Fruit fly (Drosophila melanogaster) whole organism, embryonic: ENCODE results near the gene fbl.

ENCODE experiments used
- B-H2 ChIP-seq: fragments of 200-800 bp; sonication (Bioruptor generic); optimal IDR thresholded peaks from 2 replicates; lab custom pipeline; 2018; ENCODE audit warnings: missing biosample characterization, mild to moderate bottlenecking, missing genetic modification characterization
- CG10366 ChIP-seq: fragments of 200-800 bp; sonication (Bioruptor generic); IDR thresholded peaks from 2 replicates; pipeline ENCODE4 v1.3.6; 2022; ENCODE audit warnings: missing biosample characterization, missing genetic modification characterization
- CG11504 ChIP-seq: fragments of 200-800 bp; sonication (Bioruptor generic); optimal IDR thresholded peaks from 3 replicates; lab custom pipeline; 2019; ENCODE audit warnings: missing biosample characterization, mild to moderate bottlenecking, missing genetic modification characterization, moderate library complexity
- CG1233 ChIP-seq: fragments of 200-800 bp; sonication (Bioruptor generic); optimal IDR thresholded peaks from 4 replicates; lab custom pipeline; 2018; ENCODE audit warnings: missing biosample characterization, mild to moderate bottlenecking, missing genetic modification characterization
- CG14014 ChIP-seq: fragments of 200-800 bp; sonication (Bioruptor generic); IDR thresholded peaks from 2 replicates; pipeline ENCODE4 v1.3.6; 2022; ENCODE audit warnings: missing biosample characterization, missing genetic modification characterization
- CG17385 ChIP-seq: fragments of 200-800 bp; sonication (Bioruptor generic); optimal IDR thresholded peaks from 3 replicates; lab custom pipeline; 2018; ENCODE audit warnings: missing biosample characterization, mild to moderate bottlenecking, missing genetic modification characterization
- CG17612 ChIP-seq: fragments of 200-800 bp; sonication (Bioruptor generic); IDR thresholded peaks from 2 replicates; pipeline ENCODE4 v1.3.6; 2022; ENCODE audit warnings: missing biosample characterization, missing genetic modification characterization
- CG2120 ChIP-seq: fragments of 200-800 bp; sonication (Bioruptor generic); optimal IDR thresholded peaks from 3 replicates; lab custom pipeline; 2016; ENCODE audit warnings: missing biosample characterization, missing genetic modification characterization
- CG2202 ChIP-seq: fragments of 200-800 bp; sonication (Bioruptor generic); optimal IDR thresholded peaks from 2 replicates; lab custom pipeline; 2018; ENCODE audit warnings: missing biosample characterization, mild to moderate bottlenecking, missing genetic modification characterization
- CG3065 ChIP-seq: fragments of 200-800 bp; sonication (Bioruptor generic); optimal IDR thresholded peaks from 2 replicates; lab custom pipeline; 2016; ENCODE audit warnings: missing biosample characterization, missing genetic modification characterization
- CG4424 ChIP-seq: fragments of 200-800 bp; sonication (Bioruptor generic); optimal IDR thresholded peaks from 3 replicates; lab custom pipeline; 2016; ENCODE audit warnings: missing biosample characterization, missing genetic modification characterization
- CG4820 ChIP-seq: fragments of 200-800 bp; sonication (Bioruptor generic); optimal IDR thresholded peaks from 3 replicates; lab custom pipeline; 2016; ENCODE audit warnings: missing biosample characterization, missing genetic modification characterization
- CG7357 ChIP-seq: fragments of 200-800 bp; sonication (Bioruptor generic); IDR thresholded peaks from 3 replicates; pipeline ENCODE4 v1.3.6; 2022; ENCODE audit warnings: missing biosample characterization, missing genetic modification characterization
- CG7786 ChIP-seq: fragments of 200-800 bp; sonication (Bioruptor generic); optimal IDR thresholded peaks from 2 replicates; lab custom pipeline; 2016; ENCODE audit warnings: missing biosample characterization, missing genetic modification characterization
- CG7963 ChIP-seq: fragments of 200-800 bp; sonication (Bioruptor generic); IDR thresholded peaks from 3 replicates; pipeline ENCODE4 v1.3.6; 2022; ENCODE audit warnings: missing biosample characterization, missing genetic modification characterization; ENCODE audit not compliant: partially characterized antibody
- CG8359 ChIP-seq: fragments of 200-800 bp; sonication (Bioruptor generic); optimal IDR thresholded peaks from 2 replicates; lab custom pipeline; 2017; ENCODE audit warnings: missing biosample characterization, mild to moderate bottlenecking, missing genetic modification characterization, borderline replicate concordance
- CG8944 ChIP-seq: fragments of 200-800 bp; sonication (Bioruptor generic); optimal IDR thresholded peaks from 3 replicates; lab custom pipeline; 2016; ENCODE audit warnings: missing biosample characterization, missing genetic modification characterization
- CHES-1-like ChIP-seq: fragments of 200-800 bp; sonication (Bioruptor generic); optimal IDR thresholded peaks from 2 replicates; lab custom pipeline; 2016; ENCODE audit warnings: missing biosample characterization, missing genetic modification characterization
- Chrac-16 ChIP-seq: fragments of 200-800 bp; sonication (Bioruptor generic); optimal IDR thresholded peaks from 3 replicates; lab custom pipeline; 2016; ENCODE audit warnings: missing biosample characterization, missing genetic modification characterization
- D ChIP-seq, 2 experiments: fragments of 200-800 bp in 1 of 2; fragments of >200 bp in 1 of 2; sonication (Bioruptor generic) in 1 of 2; optimal IDR thresholded peaks; 2 replicates in 1 of 2; 3 replicates in 1 of 2; lab custom pipeline; 2017; ENCODE audit warnings: mild to moderate bottlenecking in 1 of 2, missing biosample characterization in 1 of 2, missing genetic modification characterization in 1 of 2, missing genetic modification reagents in 1 of 2
- D19A ChIP-seq: fragments of 200-800 bp; optimal IDR thresholded peaks from 3 replicates; lab custom pipeline; 2019; ENCODE audit warnings: missing biosample characterization, mild to moderate bottlenecking, missing genetic modification characterization, moderate library complexity
- Dref ChIP-seq: fragments of 200-800 bp; sonication (Bioruptor generic); IDR thresholded peaks from 2 replicates; pipeline ENCODE4 v1.3.6; 2022; ENCODE audit warnings: missing biosample characterization, missing genetic modification characterization
- Ets65A ChIP-seq: fragments of 200-800 bp; sonication (Bioruptor generic); peaks from one replicate; lab custom pipeline; 2016; ENCODE audit warnings: missing biosample characterization, missing genetic modification characterization
- Gug ChIP-seq: fragments of 200-800 bp; sonication (Bioruptor generic); IDR thresholded peaks from 4 replicates; pipeline ENCODE4 v1.3.6; 2022; ENCODE audit warnings: missing biosample characterization, missing genetic modification characterization
- H15 ChIP-seq: fragments of 200-800 bp; sonication (Bioruptor generic); IDR thresholded peaks from 3 replicates; pipeline ENCODE4 v1.3.6; 2022; ENCODE audit warnings: missing biosample characterization, missing genetic modification characterization
- H2.0 ChIP-seq: fragments of 200-800 bp; sonication (Bioruptor generic); IDR thresholded peaks from 2 replicates; pipeline ENCODE4 v1.3.6; 2022; ENCODE audit warnings: missing biosample characterization, missing genetic modification characterization
- HmgD ChIP-seq: fragments of 200-800 bp; sonication (Bioruptor generic); optimal IDR thresholded peaks from 3 replicates; lab custom pipeline; 2016; ENCODE audit warnings: missing biosample characterization, missing genetic modification characterization
- Lhr ChIP-seq: fragments of 200-800 bp; sonication (Bioruptor generic); optimal IDR thresholded peaks from 3 replicates; lab custom pipeline; 2017; ENCODE audit warnings: mild to moderate bottlenecking, missing biosample characterization, missing genetic modification reagents, missing genetic modification characterization
- Rx ChIP-seq: fragments of 200-800 bp; sonication (Bioruptor generic); IDR thresholded peaks from 2 replicates; pipeline ENCODE4 v1.3.6; 2022; ENCODE audit warnings: missing biosample characterization, missing genetic modification characterization
- Sox100B ChIP-seq: fragments of 200-800 bp; sonication (Bioruptor generic); optimal IDR thresholded peaks from 3 replicates; lab custom pipeline; 2018; ENCODE audit warnings: missing biosample characterization, mild to moderate bottlenecking, missing genetic modification characterization
- Xrp1 ChIP-seq: fragments of 200-800 bp; sonication (Bioruptor generic); IDR thresholded peaks from 2 replicates; pipeline ENCODE4 v1.3.6; 2022; ENCODE audit warnings: missing biosample characterization, missing genetic modification characterization
- YL-1 ChIP-seq: fragments of 200-800 bp; sonication (Bioruptor generic); optimal IDR thresholded peaks from 3 replicates; lab custom pipeline; 2017; ENCODE audit warnings: missing biosample characterization, mild to moderate bottlenecking, missing genetic modification characterization
- ase ChIP-seq: fragments of 200-800 bp; sonication (Bioruptor generic); IDR thresholded peaks from 3 replicates; pipeline ENCODE4 v1.3.6; 2022; ENCODE audit warnings: missing biosample characterization, missing genetic modification characterization
- bbx ChIP-seq: fragments of 200-800 bp; sonication (Bioruptor generic); IDR thresholded peaks from 2 replicates; pipeline ENCODE4 v1.3.6; 2022; ENCODE audit warnings: missing biosample characterization, missing genetic modification characterization; ENCODE audit not compliant: partially characterized antibody
- cad ChIP-seq: fragments of >200 bp; optimal IDR thresholded peaks from 2 replicates; lab custom pipeline; 2017; ENCODE audit warnings: missing biosample characterization, missing genetic modification characterization
- chinmo ChIP-seq: fragments of 200-800 bp; sonication (Bioruptor generic); IDR thresholded peaks from 4 replicates; pipeline ENCODE4 v1.3.6; 2022; ENCODE audit warnings: missing biosample characterization, missing genetic modification characterization; ENCODE audit not compliant: partially characterized antibody
- ci ChIP-seq: fragments of 200-800 bp; sonication (Bioruptor generic); IDR thresholded peaks from 3 replicates; pipeline ENCODE4 v1.3.6; 2022; ENCODE audit warnings: missing biosample characterization, missing genetic modification characterization
- corto ChIP-seq: fragments of 200-800 bp; sonication (Bioruptor generic); optimal IDR thresholded peaks from 2 replicates; lab custom pipeline; 2016; ENCODE audit warnings: missing biosample characterization, mild to moderate bottlenecking, missing genetic modification characterization, moderate library complexity
- crol ChIP-seq: fragments of 200-800 bp; sonication (Bioruptor generic); IDR thresholded peaks from 2 replicates; pipeline ENCODE4 v1.3.6; 2022; ENCODE audit warnings: missing biosample characterization, missing genetic modification characterization
- dmrt99B ChIP-seq: fragments of 200-800 bp; sonication (Bioruptor generic); optimal IDR thresholded peaks from 2 replicates; lab custom pipeline; 2018; ENCODE audit warnings: missing biosample characterization, mild to moderate bottlenecking, missing genetic modification characterization, moderate library complexity
- fd64A ChIP-seq: fragments of 200-800 bp; sonication (Bioruptor generic); optimal IDR thresholded peaks from 3 replicates; lab custom pipeline; 2018; ENCODE audit warnings: missing biosample characterization, mild to moderate bottlenecking, missing genetic modification characterization
- fru ChIP-seq: fragments of >200 bp; optimal IDR thresholded peaks from 2 replicates; lab custom pipeline; 2017
- gro ChIP-seq: fragments of 200-800 bp; sonication (Bioruptor generic); optimal IDR thresholded peaks from 2 replicates; lab custom pipeline; 2016; ENCODE audit warnings: missing biosample characterization, missing genetic modification characterization
- her ChIP-seq: fragments of 200-800 bp; sonication (Bioruptor generic); optimal IDR thresholded peaks from 2 replicates; lab custom pipeline; 2016; ENCODE audit warnings: missing biosample characterization, missing genetic modification characterization
- kah ChIP-seq: fragments of 200-800 bp; sonication (Bioruptor generic); optimal IDR thresholded peaks from 2 replicates; lab custom pipeline; 2018; ENCODE audit warnings: missing biosample characterization, mild to moderate bottlenecking, missing genetic modification characterization
- pb ChIP-seq: fragments of 200-800 bp; sonication (Bioruptor generic); optimal IDR thresholded peaks from 3 replicates; lab custom pipeline; 2016; ENCODE audit warnings: missing biosample characterization, missing genetic modification characterization
- slp2 ChIP-seq: fragments of 200-800 bp; sonication (Bioruptor generic); optimal IDR thresholded peaks from 2 replicates; lab custom pipeline; 2016; ENCODE audit warnings: missing biosample characterization, missing genetic modification characterization
- trem ChIP-seq: fragments of 200-800 bp; optimal IDR thresholded peaks from 3 replicates; lab custom pipeline; 2019; ENCODE audit warnings: missing biosample characterization, mild to moderate bottlenecking, missing genetic modification characterization, moderate library complexity
- unpg ChIP-seq: fragments of 200-800 bp; sonication (Bioruptor generic); optimal IDR thresholded peaks from 3 replicates; lab custom pipeline; 2018; ENCODE audit warnings: missing biosample characterization, mild to moderate bottlenecking, missing genetic modification characterization, moderate library complexity
- vvl ChIP-seq: fragments of 200-800 bp; sonication (Bioruptor generic); IDR thresholded peaks from 2 replicates; pipeline ENCODE4 v1.3.6; 2022; ENCODE audit warnings: missing biosample characterization, missing genetic modification characterization
- z ChIP-seq: fragments of 200-800 bp; sonication (Bioruptor generic); IDR thresholded peaks from 3 replicates; pipeline ENCODE4 v1.3.6; 2022; ENCODE audit warnings: missing biosample characterization, missing genetic modification characterization

Gene fbl

dm6 chr3L:20399550-20400109 is 15.4 kb downstream of the fbl start (continued):
- peak; percentile 33; the same call in 1 of the 2 replicates for TF ChIP-seq Dref
- TF ChIP-seq trem (tag; lab: Kevin White, UChicago), result peak; percentile 53
- TF ChIP-seq CG10366, result peak; percentile 78
- TF ChIP-seq YL-1, result peak; percentile 47
- peak; percentile 84 for TF ChIP-seq Chrac-16 (GFP tag; lab: Kevin White, UChicago)
- TF ChIP-seq Gug, result peak; percentile 87
- peak; percentile 85 for TF ChIP-seq CG17385 (GFP tag; lab: Kevin White, UChicago)
- no peak for TF ChIP-seq D (optimal IDR thresholded peaks at IDR 0.05; lab: Kevin White, UChicago)
- TF ChIP-seq D (GFP tag; optimal IDR thresholded peaks at IDR 0.05; lab: Kevin White, UChicago), result peak; percentile 81
- peak; percentile 84 for TF ChIP-seq D19A (tag; lab: Kevin White, UChicago)
- TF ChIP-seq CG7963 (GFP tag; lab: Robert Waterston, UW), result no peak
- TF ChIP-seq dmrt99B (tag; lab: Kevin White, UChicago), result peak; percentile 94
- TF ChIP-seq chinmo, result no peak
- peak; percentile 91 for TF ChIP-seq CG11504 (tag; lab: Kevin White, UChicago)
- TF ChIP-seq unpg, result peak; percentile 88
- peak; percentile 55; the same call in 1 of the 2 replicates for TF ChIP-seq CG17612 (GFP tag; lab: Robert Waterston, UW)
- TF ChIP-seq Lhr, result peak; percentile 40
- peak; percentile 77 for TF ChIP-seq CG3065
- peak; percentile 63 for TF ChIP-seq CG2202
- peak; percentile 72 for TF ChIP-seq CG8359 (GFP tag; lab: Kevin White, UChicago)
- peak; percentile 67 for TF ChIP-seq HmgD (GFP tag; lab: Kevin White, UChicago)
- no peak for TF ChIP-seq bbx (GFP tag; lab: Robert Waterston, UW)
- TF ChIP-seq CG14014 (GFP tag; lab: Robert Waterston, UW), result peak; percentile 85
- TF ChIP-seq crol (GFP tag; lab: Robert Waterston, UW), result no peak
- peak; percentile 77 for TF ChIP-seq H2.0 (GFP tag; lab: Robert Waterston, UW)
- TF ChIP-seq CG1233 (GFP tag; lab: Kevin White, UChicago), result peak; percentile 85
- TF ChIP-seq pb (GFP tag; lab: Kevin White, UChicago), result peak; percentile 81
- TF ChIP-seq CG7357 (GFP tag; lab: Robert Waterston, UW), result peak; percentile 72
- TF ChIP-seq fru (lab: Kevin White, UChicago), result no peak
- TF ChIP-seq CG8944 (GFP tag; lab: Kevin White, UChicago), result peak; percentile 72
- TF ChIP-seq CHES-1-like (GFP tag; lab: Kevin White, UChicago), result peak; percentile 71
- TF ChIP-seq H15, result peak; percentile 77
- TF ChIP-seq vvl (GFP tag; lab: Robert Waterston, UW), result peak; percentile 90
- peak; percentile 73 for TF ChIP-seq slp2 (GFP tag; lab: Kevin White, UChicago)
- peak; percentile 83 for TF ChIP-seq corto
- peak; percentile 62 for TF ChIP-seq fd64A (GFP tag; lab: Kevin White, UChicago)
- peak; percentile 87 for TF ChIP-seq CG4424 (GFP tag; lab: Kevin White, UChicago)
- TF ChIP-seq CG2120, result peak; percentile 93
- peak; percentile 86 for TF ChIP-seq Xrp1 (GFP tag; lab: Robert Waterston, UW)
- TF ChIP-seq Sox100B, result peak; percentile 91
- peak; percentile 92 for TF ChIP-seq Ets65A (GFP tag; lab: Kevin White, UChicago)
- no peak for TF ChIP-seq z (GFP tag; lab: Robert Waterston, UW)
- TF ChIP-seq cad (GFP tag; lab: Kevin White, UChicago), result no peak
- peak; percentile 76 for TF ChIP-seq ci
- TF ChIP-seq her (GFP tag; lab: Kevin White, UChicago), result peak; percentile 77
- peak; percentile 80 for TF ChIP-seq gro (GFP tag; lab: Kevin White, UChicago)
- TF ChIP-seq B-H2, result peak; percentile 91
- TF ChIP-seq kah (GFP tag; lab: Kevin White, UChicago), result peak; percentile 70
- TF ChIP-seq ase, result peak; percentile 76; the same call in 2 of the 3 replicates
- TF ChIP-seq Rx (GFP tag; lab: Robert Waterston, UW), result no peak; the same call in none of the 2 replicates
- TF ChIP-seq CG4820 (GFP tag; lab: Kevin White, UChicago), result peak; percentile 80
- TF ChIP-seq CG7786 (GFP tag; lab: Kevin White, UChicago), result peak; percentile 91
